Worm (Caenorhabditis elegans) whole organism, mixed stage, embryonic: ENCODE measurements around the gene C06H5.8.
"Not testable (repeated sequence)": the region's sequence is repeated elsewhere in the genome, so short reads cannot be mapped to it uniquely, and the experiment has no call there.

Experiments used
- lin-13 ChIP-seq: fragments of 150-350 bp; optimal IDR thresholded peaks from 2 replicates; lab custom pipeline; 2014; ENCODE audit warnings: missing biosample characterization, missing genetic modification characterization
- mab-5 ChIP-seq: fragments of 150-350 bp; optimal IDR thresholded peaks from 2 replicates; lab custom pipeline; 2014; ENCODE audit warnings: missing biosample characterization, missing genetic modification characterization
- nhr-28 ChIP-seq: fragments of 150-350 bp; optimal IDR thresholded peaks from 2 replicates; lab custom pipeline; 2014; ENCODE audit warnings: missing biosample characterization, missing genetic modification characterization

DNA sequence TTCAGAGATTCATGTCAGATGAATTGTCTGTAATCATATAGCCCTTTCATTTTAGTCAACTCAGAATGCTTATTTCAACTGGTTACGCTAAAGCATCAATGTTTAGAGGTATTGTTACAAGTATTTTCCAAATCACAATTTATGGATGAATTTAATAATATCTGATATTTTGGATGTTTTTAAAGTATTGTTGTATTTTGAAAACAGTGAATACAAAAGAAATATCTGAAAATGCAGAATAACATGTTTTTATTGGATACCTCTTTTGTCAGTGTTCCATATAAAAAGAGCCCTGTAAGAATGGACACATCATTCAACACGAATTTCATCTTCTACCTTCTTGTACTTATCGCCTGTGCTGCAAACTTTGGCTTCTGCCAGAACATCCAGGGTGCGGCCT, 24.3 kb upstream of the C06H5.8 start, which contains the start of gene C06H5.12:
- not testable (repeated sequence) for TF ChIP-seq lin-13 (tag; lab: Kevin White, UChicago); mab-5; nhr-28
